Fruit fly (Drosophila melanogaster): ENCODE measurements around the gene CG9692.

DNA sequence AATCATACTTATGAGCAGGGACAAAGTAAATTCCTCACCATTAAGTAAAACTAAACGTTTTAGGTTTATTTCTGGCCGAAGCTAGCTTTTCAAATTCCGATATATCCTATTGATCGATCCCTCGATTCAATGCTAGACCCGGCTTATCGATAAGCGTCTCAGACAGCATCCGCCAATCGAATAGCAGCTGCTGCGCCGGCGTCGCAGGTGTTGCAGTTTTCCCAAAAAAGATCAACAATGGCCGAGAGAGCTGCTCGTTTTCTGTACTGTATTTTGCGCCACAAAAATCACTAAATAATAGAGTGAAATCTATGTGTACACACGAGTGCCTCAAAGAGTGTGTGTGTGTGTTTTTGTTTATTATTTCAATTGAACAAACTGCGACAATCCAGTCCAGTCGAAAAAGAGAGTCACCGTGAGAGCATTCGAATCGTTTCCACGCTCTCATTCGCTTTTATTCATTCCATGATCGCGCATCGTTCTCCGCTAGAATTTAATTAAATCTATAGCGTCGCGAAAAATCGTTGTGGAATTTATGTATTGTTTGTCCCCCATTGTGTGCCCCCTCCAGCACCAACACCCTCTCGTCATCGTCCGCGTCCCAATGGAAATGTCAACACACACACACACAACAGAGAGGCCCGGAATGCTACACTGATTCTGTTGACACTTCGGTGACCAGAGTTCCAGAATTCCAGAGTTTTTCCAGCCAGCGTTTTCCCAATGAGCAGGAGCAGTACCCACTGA, 8.8 kb downstream of the CG9692 start:
- TF ChIP-seq CG8301 (tag; optimal IDR thresholded peaks at IDR 0.05) (no peak), EcR (GFP tag; optimal IDR thresholded peaks at IDR 0.05) (no peak), CG32121 (GFP tag; IDR thresholded peaks at IDR 0.05) (no peak), CG13204 (GFP tag; optimal IDR thresholded peaks at IDR 0.05) (no peak), CG34367 (tag; optimal IDR thresholded peaks at IDR 0.05) (no peak)

Data from whole organism, pupa.